Fruit fly (Drosophila melanogaster): ENCODE data around the gene CG5439.

The CG5439 gene

DNA sequence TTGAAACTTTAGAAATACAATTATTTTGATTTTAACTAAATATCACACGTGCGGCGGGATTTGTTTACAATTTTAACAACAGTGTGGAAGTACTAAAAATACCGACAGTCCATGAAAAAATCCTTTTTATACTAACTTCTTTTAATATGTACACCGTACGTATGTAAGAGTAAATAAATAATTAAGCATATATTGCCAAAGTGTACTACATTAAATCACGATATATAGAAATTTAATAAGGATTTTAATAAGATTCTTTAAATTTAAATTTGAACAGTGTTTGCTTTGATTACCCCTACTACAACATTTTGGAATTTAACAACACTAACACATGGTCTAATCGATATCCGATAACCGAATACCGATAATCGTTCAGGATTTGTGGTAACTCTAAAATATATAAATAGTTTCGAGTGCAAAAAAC is 45.3 kb downstream of the CG5439 start, which contains the start of the genes Ski6 and CG16812 (continued):
- TF ChIP-seq dsx (GFP tag; optimal IDR thresholded peaks at IDR 0.05; ENCODE audit: poor library complexity, severe bottlenecking) (no peak), ss (GFP tag; optimal IDR thresholded peaks at IDR 0.05) (no peak), CG4318 (GFP tag; optimal IDR thresholded peaks at IDR 0.05) (no peak), Ets96B (tag; optimal IDR thresholded peaks at IDR 0.05) (no peak), CG6276 (GFP tag; optimal IDR thresholded peaks at IDR 0.05) (no peak), Blimp-1 (GFP tag; optimal IDR thresholded peaks at IDR 0.05) (no peak), dac (GFP tag; optimal IDR thresholded peaks at IDR 0.05) (no peak), CG11902 (GFP tag; optimal IDR thresholded peaks at IDR 0.05) (no peak), CG6854 (GFP tag; optimal IDR thresholded peaks at IDR 0.05) (no peak), CG6808 (GFP tag; optimal IDR thresholded peaks at IDR 0.05) (no peak), lz (GFP tag; optimal IDR thresholded peaks at IDR 0.05) (no peak), achi (GFP tag; optimal IDR thresholded peaks at IDR 0.05) (no peak), CG32006 (GFP tag; optimal IDR thresholded peaks at IDR 0.05) (no peak), CG10631 (GFP tag; optimal IDR thresholded peaks at IDR 0.05) (peak; percentile 75), CG31627 (GFP tag; optimal IDR thresholded peaks at IDR 0.05) (peak; percentile 51), pdm3 (GFP tag; optimal IDR thresholded peaks at IDR 0.05) (no peak), Eip75B (GFP tag; optimal IDR thresholded peaks at IDR 0.05) (no peak), CG8119 (GFP tag; IDR thresholded peaks at IDR 0.05) (peak; percentile 43; the same call in 1 of the 3 replicates), net (GFP tag; optimal IDR thresholded peaks at IDR 0.05) (no peak), CG11294 (GFP tag; IDR thresholded peaks at IDR 0.05) (no peak), vri (GFP tag; optimal IDR thresholded peaks at IDR 0.05) (no peak), CG34406 (GFP tag; optimal IDR thresholded peaks at IDR 0.05) (peak; percentile 48), svp (GFP tag) (no peak), CG8632 (GFP tag; optimal IDR thresholded peaks at IDR 0.05) (peak; percentile 41), CG3032 (tag; optimal IDR thresholded peaks at IDR 0.05) (no peak), Hr4 (GFP tag; optimal IDR thresholded peaks at IDR 0.05) (no peak), spab (GFP tag; optimal IDR thresholded peaks at IDR 0.05) (no peak), Met (GFP tag; optimal IDR thresholded peaks at IDR 0.05) (no peak), CG15336 (GFP tag; IDR thresholded peaks at IDR 0.05) (peak; percentile 60; the same call in 1 of the 2 replicates), CG10669 (GFP tag; optimal IDR thresholded peaks at IDR 0.05) (no peak), acj6 (GFP tag; optimal IDR thresholded peaks at IDR 0.05) (no peak), Sox15 (GFP tag; optimal IDR thresholded peaks at IDR 0.05) (peak; percentile 29), Eip93F (GFP tag; optimal IDR thresholded peaks at IDR 0.05) (no peak), Eip78C (GFP tag) (no peak)

- no peak for TF ChIP-seq Eip78C (GFP tag)
- TF ChIP-seq dac (GFP tag; optimal IDR thresholded peaks at IDR 0.05), result no peak
- no peak for TF ChIP-seq Gug (GFP tag; IDR thresholded peaks at IDR 0.05)
- TF ChIP-seq OdsH (GFP tag; optimal IDR thresholded peaks at IDR 0.05), result no peak
- TF ChIP-seq CG11762 (GFP tag; optimal IDR thresholded peaks at IDR 0.05; ENCODE audit: insufficient read depth), result no peak
- TF ChIP-seq acj6 (GFP tag; optimal IDR thresholded peaks at IDR 0.05), result no peak
- TF ChIP-seq dsx (GFP tag; optimal IDR thresholded peaks at IDR 0.05; ENCODE audit: poor library complexity, severe bottlenecking), result no peak
- TF ChIP-seq Blimp-1 (GFP tag; optimal IDR thresholded peaks at IDR 0.05), result no peak
- no peak for TF ChIP-seq CG1621 (tag; optimal IDR thresholded peaks at IDR 0.05)
- no peak for TF ChIP-seq Hr39 (GFP tag; optimal IDR thresholded peaks at IDR 0.05)
- TF ChIP-seq CG6792 (GFP tag; optimal IDR thresholded peaks at IDR 0.05), result no peak
- TF ChIP-seq CG6808 (GFP tag; optimal IDR thresholded peaks at IDR 0.05), result no peak
- no peak for TF ChIP-seq pdm3 (GFP tag; optimal IDR thresholded peaks at IDR 0.05)
- no peak for TF ChIP-seq Lpt (GFP tag; optimal IDR thresholded peaks at IDR 0.05)
- no peak for TF ChIP-seq cyc (GFP tag; optimal IDR thresholded peaks at IDR 0.05)
Measured at dm6 chr2L:13225225-13225840, 48.4 kb downstream of the CG5439 start, which contains the start of gene CG15480. TSS of gene CG15480 (minus strand) at chr2L:13225275.
